Fruit fly (Drosophila melanogaster) Kc167 (cell line): ENCODE measurements around the gene CG1074.

Experiments
- Myc ChIP-seq: fragments of >200 bp; optimal IDR thresholded peaks from 2 replicates; lab custom pipeline; 2017; ENCODE audit warnings: missing external identifiers
- h ChIP-seq: fragments of >200 bp; optimal IDR thresholded peaks from 3 replicates; lab custom pipeline; 2018; ENCODE audit warnings: missing external identifiers
- insv ChIP-seq: fragments of >200 bp; optimal IDR thresholded peaks from 3 replicates; lab custom pipeline; 2018; ENCODE audit warnings: missing external identifiers
- psq ChIP-seq: fragments of >200 bp; optimal IDR thresholded peaks from 2 replicates; lab custom pipeline; 2017; ENCODE audit warnings: missing external identifiers
- ttk ChIP-seq: sonication (Bioruptor generic); optimal IDR thresholded peaks from 2 replicates; lab custom pipeline; 2017; ENCODE audit warnings: missing external identifiers

dm6 chr3R:4452345-4453044 lies 18.7 kb downstream of the CG1074 start:
- TF ChIP-seq h (lab: Kevin White, UChicago) (no peak), ttk (no peak), psq (lab: Kevin White, UChicago) (no peak), Myc (lab: Kevin White, UChicago) (no peak), insv (no peak)
